Worm (Caenorhabditis elegans): ENCODE results near the gene ZK1251.3.

Gene ZK1251.3

DNA sequence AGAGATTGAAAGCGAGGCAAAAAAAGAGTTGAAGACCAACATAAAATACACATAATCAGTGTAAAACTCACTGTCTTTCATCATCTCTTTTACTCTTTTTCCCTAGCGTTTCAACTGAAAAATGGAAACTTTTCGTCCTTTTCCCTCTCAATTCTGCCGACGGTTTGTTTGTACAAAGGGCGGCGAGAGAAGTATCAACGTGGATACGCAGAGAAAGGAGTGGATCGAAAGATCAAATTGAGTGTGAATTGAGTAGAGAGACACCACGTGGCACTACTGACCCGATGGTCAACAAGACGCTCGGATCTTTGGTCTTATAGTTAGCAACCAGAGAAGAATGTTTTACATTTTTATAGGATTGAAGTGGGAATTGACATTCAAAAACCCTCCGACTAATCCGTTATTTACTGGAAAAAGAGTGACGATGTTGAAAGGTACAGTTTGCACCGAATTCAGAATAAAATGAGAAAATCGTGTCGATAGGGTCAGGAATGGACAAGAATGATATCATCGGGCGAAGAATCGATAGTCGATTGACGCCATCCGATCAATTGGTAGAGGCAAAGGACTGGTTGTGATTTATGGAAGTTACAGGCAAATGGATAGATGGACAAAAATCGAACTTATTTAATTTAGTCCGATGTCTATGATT lies 12.3 kb upstream of the ZK1251.3 start:
- no peak for TF ChIP-seq dpl-1 (GFP tag; optimal IDR thresholded peaks at IDR 0.05)
- TF ChIP-seq skn-1 (tag; optimal IDR thresholded peaks at IDR 0.05): no peak
- TF ChIP-seq daf-8 (GFP tag; IDR thresholded peaks at IDR 0.05): no peak
- TF ChIP-seq ceh-82 (tag; optimal IDR thresholded peaks at IDR 0.05): no peak
- TF ChIP-seq F44E2.7 (GFP tag; IDR thresholded peaks at IDR 0.05): no peak
- TF ChIP-seq zfp-2 (tag; optimal IDR thresholded peaks at IDR 0.05): no peak
- no peak for TF ChIP-seq cey-2 (tag; optimal IDR thresholded peaks at IDR 0.05; ENCODE audit: borderline replicate concordance, insufficient read depth)
- no peak for TF ChIP-seq T26A8.4 (GFP tag; IDR thresholded peaks at IDR 0.05)
- TF ChIP-seq dve-1 (tag; optimal IDR thresholded peaks at IDR 0.05; ENCODE audit: insufficient read depth): peak; percentile 94
- TF ChIP-seq lin-13 (GFP tag; optimal IDR thresholded peaks at IDR 0.05): no peak
- no peak for TF ChIP-seq mxl-2 (GFP tag; conservative IDR thresholded peaks at IDR 0.05)
- no peak for TF ChIP-seq R02D3.7 (tag; optimal IDR thresholded peaks at IDR 0.05)
- no peak for TF ChIP-seq zfp-3 (GFP tag; conservative IDR thresholded peaks at IDR 0.05)
- peak in 1 of 2 experiments; percentile 95 for TF ChIP-seq unc-62 (GFP tag; optimal IDR thresholded peaks at IDR 0.05 in 1 of 2)
- TF ChIP-seq unc-62 (tag; optimal IDR thresholded peaks at IDR 0.05): no peak
- TF ChIP-seq ceh-20 (GFP tag; IDR thresholded peaks at IDR 0.05): no peak
- TF ChIP-seq hmg-1.1 (GFP tag; IDR thresholded peaks at IDR 0.05): 0 out of 2 replicates have a peak, but pooled peaks have one; percentile 29
- TF ChIP-seq saeg-2 (GFP tag; IDR thresholded peaks at IDR 0.05): no peak
- no peak for TF ChIP-seq daf-19 (GFP tag; conservative IDR thresholded peaks at IDR 0.05)
- TF ChIP-seq ceh-44 (GFP tag; IDR thresholded peaks at IDR 0.05): no peak
- TF ChIP-seq nhr-102 (tag; optimal IDR thresholded peaks at IDR 0.05): no peak
- TF ChIP-seq fos-1 (tag; optimal IDR thresholded peaks at IDR 0.05): no peak
- no peak for TF ChIP-seq lim-7 (GFP tag; IDR thresholded peaks at IDR 0.05)
- peak; percentile 93 for TF ChIP-seq aha-1 (tag)
- no peak for TF ChIP-seq madf-5 (GFP tag; IDR thresholded peaks at IDR 0.05)
- TF ChIP-seq unc-130 (GFP tag; optimal IDR thresholded peaks at IDR 0.05): no peak
- no peak for TF ChIP-seq ceh-28 (tag; optimal IDR thresholded peaks at IDR 0.05)
- peak; percentile 5 for TF ChIP-seq mes-2 (tag; optimal IDR thresholded peaks at IDR 0.05; ENCODE audit: poor library complexity, severe bottlenecking)
- no peak for TF ChIP-seq Y48G9A.11 (GFP tag; IDR thresholded peaks at IDR 0.05)
- peak in 1 of 2 experiments; percentile 39 for TF ChIP-seq daf-16 (GFP tag; optimal IDR thresholded peaks at IDR 0.05)
- TF ChIP-seq daf-16 (tag; optimal IDR thresholded peaks at IDR 0.05): peak; percentile 84
- no peak for TF ChIP-seq ceh-62 (tag; optimal IDR thresholded peaks at IDR 0.05)
- TF ChIP-seq rbr-2 (tag; optimal IDR thresholded peaks at IDR 0.05): peak; percentile 13
- no peak for TF ChIP-seq madf-9 (GFP tag; conservative IDR thresholded peaks at IDR 0.05)
- peak; percentile 30 for TF ChIP-seq nhr-10 (tag; optimal IDR thresholded peaks at IDR 0.05)
- TF ChIP-seq T20F7.1 (GFP tag; optimal IDR thresholded peaks at IDR 0.05): no peak
- TF ChIP-seq Y5F2A.4 (GFP tag; optimal IDR thresholded peaks at IDR 0.05): no peak
- TF ChIP-seq lin-15B (tag; optimal IDR thresholded peaks at IDR 0.05): no peak
- TF ChIP-seq F49E8.2 (tag; optimal IDR thresholded peaks at IDR 0.05; ENCODE audit: borderline replicate concordance): no peak
- no peak for TF ChIP-seq daf-12 (tag; optimal IDR thresholded peaks at IDR 0.05)
- TF ChIP-seq duxl-1 (tag; optimal IDR thresholded peaks at IDR 0.05; ENCODE audit: poor library complexity): peak; percentile 45
- TF ChIP-seq egl-27 (tag; optimal IDR thresholded peaks at IDR 0.05): no peak
- TF ChIP-seq jun-1 (tag; optimal IDR thresholded peaks at IDR 0.05): no peak
- TF ChIP-seq zip-2 (tag; optimal IDR thresholded peaks at IDR 0.05): peak; percentile 33
- no peak for TF ChIP-seq F26F4.8 (GFP tag; conservative IDR thresholded peaks at IDR 0.05)
- TF ChIP-seq zip-11 (GFP tag; IDR thresholded peaks at IDR 0.05): no peak
- TF ChIP-seq hif-1 (tag; optimal IDR thresholded peaks at IDR 0.05): peak in 1 of 2 experiments; percentile 37
- TF ChIP-seq vab-7 (GFP tag; IDR thresholded peaks at IDR 0.05): no peak
- no peak for TF ChIP-seq ztf-7 (tag; optimal IDR thresholded peaks at IDR 0.05)
- no peak for TF ChIP-seq tra-1 (GFP tag; IDR thresholded peaks at IDR 0.05)
- 0 out of 2 replicates have a peak, but pooled peaks have one; percentile 12 for TF ChIP-seq lin-1 (GFP tag; IDR thresholded peaks at IDR 0.05)

All from whole organism, L4 larva.